Worm (Caenorhabditis elegans) whole organism, young adult: ENCODE measurements around the gene W07B8.4.

Source experiments
- B0019.2 ChIP-seq: fragments of 200-800 bp; sonication (Bioruptor generic); conservative IDR thresholded peaks from 2 replicates; pipeline ENCODE4 v1.3.6; 2022; ENCODE audit warnings: missing genetic modification reagents, missing genetic modification characterization, missing compliant biosample characterization
- B0035.1 ChIP-seq: sonication (generic microtip); optimal IDR thresholded peaks from 2 replicates; lab custom pipeline; 2016; ENCODE audit warnings: missing genetic modification characterization, mild to moderate bottlenecking, missing compliant biosample characterization, missing genotype, missing genetic modification reagents
- D2030.7 ChIP-seq: fragments of 200-800 bp; sonication (Bioruptor generic); IDR thresholded peaks from 2 replicates; pipeline ENCODE4 v1.3.6; 2022; ENCODE audit warnings: missing genetic modification reagents, missing genetic modification characterization, missing compliant biosample characterization
- F23B12.7 ChIP-seq: sonication (generic microtip); optimal IDR thresholded peaks from 2 replicates; lab custom pipeline; 2017; ENCODE audit warnings: missing genetic modification characterization, mild to moderate bottlenecking, missing compliant biosample characterization, antibody characterized with exemption, moderate library complexity; ENCODE audit not compliant: insufficient read depth
- F49E8.2 ChIP-seq: sonication (generic microtip); optimal IDR thresholded peaks from 3 replicates; lab custom pipeline; 2017; ENCODE audit warnings: missing genetic modification characterization, mild to moderate bottlenecking, missing compliant biosample characterization, antibody characterized with exemption, moderate library complexity; ENCODE audit not compliant: insufficient read depth
- F57C9.4 ChIP-seq: sonication (generic microtip); optimal IDR thresholded peaks from 2 replicates; lab custom pipeline; 2017; ENCODE audit warnings: mild to moderate bottlenecking, missing genetic modification characterization, missing compliant biosample characterization
- K11D2.4 ChIP-seq: fragments of 200-800 bp; sonication (Bioruptor generic); IDR thresholded peaks from 2 replicates; pipeline ENCODE4 v1.3.6; 2022; ENCODE audit warnings: missing genetic modification reagents, missing genetic modification characterization, missing compliant biosample characterization
- Y67H2A.10 ChIP-seq: fragments of 200-800 bp; sonication (Bioruptor generic); conservative IDR thresholded peaks from 2 replicates; pipeline ENCODE4 v1.3.6; 2022; ENCODE audit warnings: missing genetic modification reagents, missing genetic modification characterization, missing compliant biosample characterization
- akir-1 ChIP-seq: fragments of 200-800 bp; sonication (Bioruptor generic); optimal IDR thresholded peaks from 2 replicates; lab custom pipeline; 2018; ENCODE audit warnings: mild to moderate bottlenecking, missing genetic modification characterization, moderate library complexity, missing compliant biosample characterization
- aptf-2 ChIP-seq: fragments of 200-800 bp; sonication (Bioruptor generic); conservative IDR thresholded peaks from 2 replicates; pipeline ENCODE4 v1.3.6; 2022; ENCODE audit warnings: missing genetic modification reagents, missing genetic modification characterization, missing compliant biosample characterization
- attf-3 ChIP-seq: fragments of 200-800 bp; sonication (Bioruptor generic); conservative IDR thresholded peaks from 2 replicates; pipeline ENCODE4 v1.3.6; 2022; ENCODE audit warnings: missing genetic modification reagents, missing genetic modification characterization, missing compliant biosample characterization
- ccch-3 ChIP-seq: fragments of 200-800 bp; sonication (Bioruptor generic); optimal IDR thresholded peaks from 2 replicates; lab custom pipeline; 2018; ENCODE audit warnings: mild to moderate bottlenecking, missing genetic modification characterization, missing compliant biosample characterization
- cebp-1 ChIP-seq, 2 experiments: fragments of 200-800 bp in 1 of 2; sonication (Bioruptor generic) in 1 of 2; sonication (generic microtip) in 1 of 2; IDR thresholded peaks in 1 of 2; optimal IDR thresholded peaks in 1 of 2; 2 replicates each; pipeline versions ENCODE4 v1.3.6 to Lab custom; 2017 to 2022; ENCODE audit warnings: missing compliant biosample characterization in 2 of 2, missing genetic modification characterization in 2 of 2, mild to moderate bottlenecking in 1 of 2, missing genetic modification reagents in 1 of 2, moderate library complexity in 1 of 2
- ceh-58 ChIP-seq: fragments of 200-800 bp; sonication (Bioruptor generic); IDR thresholded peaks from 2 replicates; pipeline ENCODE4 v1.3.6; 2022; ENCODE audit warnings: missing genetic modification characterization, missing compliant biosample characterization
- ceh-79 ChIP-seq: sonication (generic microtip); optimal IDR thresholded peaks from 2 replicates; lab custom pipeline; 2017; ENCODE audit warnings: mild to moderate bottlenecking, missing genetic modification characterization, missing compliant biosample characterization
- ceh-91 ChIP-seq: fragments of 200-800 bp; sonication (Bioruptor generic); IDR thresholded peaks from 2 replicates; pipeline ENCODE4 v1.3.6; 2022; ENCODE audit warnings: missing genetic modification reagents, missing genetic modification characterization, missing compliant biosample characterization
- chd-7 ChIP-seq: sonication (generic microtip); optimal IDR thresholded peaks from 2 replicates; lab custom pipeline; 2016; ENCODE audit warnings: mild to moderate bottlenecking, missing genetic modification characterization, moderate library complexity, missing compliant biosample characterization
- die-1 ChIP-seq: sonication (generic microtip); optimal IDR thresholded peaks from 2 replicates; lab custom pipeline; 2016; ENCODE audit warnings: missing genotype, mild to moderate bottlenecking, missing genetic modification characterization, missing compliant biosample characterization
- dox-1 ChIP-seq: fragments of 200-800 bp; sonication (Bioruptor generic); IDR thresholded peaks from 2 replicates; pipeline ENCODE4 v1.3.6; 2022; ENCODE audit warnings: missing genetic modification reagents, missing genetic modification characterization, missing compliant biosample characterization
- dpl-1 ChIP-seq: fragments of 150-350 bp; optimal IDR thresholded peaks from 2 replicates; lab custom pipeline; 2014; ENCODE audit warnings: missing biosample characterization, missing genetic modification reagents, missing genetic modification characterization
- ets-4 ChIP-seq: fragments of 200-800 bp; sonication (Bioruptor generic); optimal IDR thresholded peaks from 2 replicates; lab custom pipeline; 2018; ENCODE audit warnings: mild to moderate bottlenecking, missing genetic modification characterization, missing compliant biosample characterization
- him-1 ChIP-seq: sonication (generic microtip); optimal IDR thresholded peaks from 2 replicates; lab custom pipeline; 2016; ENCODE audit warnings: missing genotype, missing genetic modification reagents, missing genetic modification characterization, missing compliant biosample characterization
- hlh-26 ChIP-seq: fragments of 200-800 bp; sonication (Bioruptor generic); conservative IDR thresholded peaks from 2 replicates; pipeline ENCODE4 v1.3.6; 2022; ENCODE audit warnings: missing genetic modification reagents, missing genetic modification characterization, missing compliant biosample characterization
- hrde-1 ChIP-seq: sonication (generic microtip); optimal IDR thresholded peaks from 2 replicates; lab custom pipeline; 2016; ENCODE audit warnings: missing genetic modification characterization, mild to moderate bottlenecking, missing compliant biosample characterization, moderate library complexity, missing genotype, missing genetic modification reagents, borderline replicate concordance
- lag-1 ChIP-seq: fragments of 200-800 bp; sonication (Bioruptor generic); IDR thresholded peaks from 2 replicates; pipeline ENCODE4 v1.3.6; 2022; ENCODE audit warnings: missing genetic modification reagents, missing genetic modification characterization, missing compliant biosample characterization
- let-526 ChIP-seq: fragments of 200-800 bp; sonication (Bioruptor generic); IDR thresholded peaks from 2 replicates; pipeline ENCODE4 v1.3.6; 2022; ENCODE audit warnings: missing genetic modification reagents, missing genetic modification characterization, missing compliant biosample characterization
- let-607 ChIP-seq, 2 experiments: fragments of 200-800 bp in 1 of 2; sonication (Bioruptor generic) in 1 of 2; sonication (generic microtip) in 1 of 2; optimal IDR thresholded peaks; 2 replicates each; lab custom pipeline; 2016 to 2018; ENCODE audit warnings: mild to moderate bottlenecking in 2 of 2, missing compliant biosample characterization in 2 of 2, missing genetic modification characterization in 2 of 2, moderate library complexity in 2 of 2, missing genotype in 1 of 2
- lin-35 ChIP-seq, 3 experiments: fragments of 150-350 bp in 2 of 3; sonication (generic microtip) in 1 of 3; optimal IDR thresholded peaks; 2 replicates each; lab custom pipeline; 2014 to 2018; ENCODE audit warnings: missing biosample characterization in 3 of 3, missing genetic modification characterization in 3 of 3, missing genetic modification reagents in 3 of 3
- lin-40 ChIP-seq: sonication (generic microtip); optimal IDR thresholded peaks from 2 replicates; lab custom pipeline; 2016; ENCODE audit warnings: missing genetic modification characterization, mild to moderate bottlenecking, missing compliant biosample characterization, missing genotype, missing genetic modification reagents
- lsl-1 ChIP-seq: fragments of 200-800 bp; sonication (Bioruptor generic); optimal IDR thresholded peaks from 2 replicates; lab custom pipeline; 2018; ENCODE audit warnings: mild to moderate bottlenecking, missing genetic modification characterization, moderate library complexity, missing compliant biosample characterization
- madf-10 ChIP-seq: sonication (generic microtip); optimal IDR thresholded peaks from 2 replicates; lab custom pipeline; 2016; ENCODE audit warnings: mild to moderate bottlenecking, missing genetic modification characterization, missing compliant biosample characterization
- madf-3 ChIP-seq: fragments of 200-800 bp; sonication (Bioruptor generic); IDR thresholded peaks from 2 replicates; pipeline ENCODE4 v1.3.6; 2022; ENCODE audit warnings: missing genetic modification reagents, missing genetic modification characterization, missing compliant biosample characterization
- mcd-1 ChIP-seq: fragments of 200-800 bp; sonication (Bioruptor generic); IDR thresholded peaks from 2 replicates; pipeline ENCODE4 v1.3.6; 2022; ENCODE audit warnings: missing genetic modification reagents, missing genetic modification characterization, missing compliant biosample characterization
- mel-28 ChIP-seq: sonication (generic microtip); optimal IDR thresholded peaks from 2 replicates; lab custom pipeline; 2016; ENCODE audit warnings: borderline replicate concordance, mild to moderate bottlenecking, missing genetic modification characterization, missing compliant biosample characterization
- nfya-2 ChIP-seq: fragments of 200-800 bp; sonication (Bioruptor generic); IDR thresholded peaks from 2 replicates; pipeline ENCODE4 v1.3.6; 2022; ENCODE audit warnings: missing genetic modification reagents, missing genetic modification characterization, missing compliant biosample characterization
- pha-4 ChIP-seq: fragments of 150-350 bp; sonication (generic microtip); optimal IDR thresholded peaks from 2 replicates; lab custom pipeline; 2014; ENCODE audit warnings: missing biosample characterization, missing genetic modification reagents, missing genetic modification characterization
- rcor-1 ChIP-seq: fragments of 200-800 bp; sonication (Bioruptor generic); IDR thresholded peaks from 2 replicates; pipeline ENCODE4 v1.3.6; 2022; ENCODE audit warnings: missing genetic modification reagents, missing genetic modification characterization, missing compliant biosample characterization
- rec-8 ChIP-seq, 2 experiments: sonication (generic microtip); optimal IDR thresholded peaks; 2 replicates each; lab custom pipeline; 2016; ENCODE audit warnings: mild to moderate bottlenecking in 2 of 2, missing genetic modification characterization in 2 of 2, missing genetic modification reagents in 2 of 2, missing genotype in 2 of 2, missing biosample characterization in 1 of 2, missing compliant biosample characterization in 1 of 2, moderate library complexity in 1 of 2
- rpc-1 ChIP-seq, 2 experiments: fragments of 150-350 bp in 1 of 2; sonication (generic microtip) in 1 of 2; optimal IDR thresholded peaks; 2 replicates each; lab custom pipeline; 2014 to 2018; ENCODE audit warnings: missing biosample characterization in 1 of 2, missing genetic modification characterization in 1 of 2, missing genetic modification reagents in 1 of 2, missing genotype in 1 of 2
- snpc-1.3 ChIP-seq: sonication (generic microtip); optimal IDR thresholded peaks from 2 replicates; lab custom pipeline; 2017; ENCODE audit warnings: missing genetic modification characterization, mild to moderate bottlenecking, missing compliant biosample characterization, antibody characterized with exemption, moderate library complexity, missing genotype, missing genetic modification reagents; ENCODE audit not compliant: insufficient read depth
- snpc-3.4 ChIP-seq: sonication (generic microtip); optimal IDR thresholded peaks from 2 replicates; lab custom pipeline; 2017; ENCODE audit warnings: missing genetic modification characterization, mild to moderate bottlenecking, missing compliant biosample characterization, antibody characterized with exemption, moderate library complexity, missing genotype, missing genetic modification reagents
- zfh-2 ChIP-seq: fragments of 200-800 bp; sonication (Bioruptor generic); conservative IDR thresholded peaks from 2 replicates; pipeline ENCODE4 v1.3.6; 2022; ENCODE audit warnings: missing genetic modification reagents, missing genetic modification characterization, missing compliant biosample characterization
- zim-3 ChIP-seq: sonication (generic microtip); optimal IDR thresholded peaks from 2 replicates; lab custom pipeline; 2017; ENCODE audit warnings: mild to moderate bottlenecking, missing genetic modification characterization, moderate library complexity, missing compliant biosample characterization
- ztf-18 ChIP-seq: sonication (generic microtip); optimal IDR thresholded peaks from 2 replicates; lab custom pipeline; 2016; ENCODE audit warnings: missing genotype, mild to moderate bottlenecking, missing genetic modification characterization, missing compliant biosample characterization
- ztf-3 ChIP-seq: fragments of 200-800 bp; sonication (Bioruptor generic); optimal IDR thresholded peaks from 2 replicates; lab custom pipeline; 2018; ENCODE audit warnings: mild to moderate bottlenecking, missing genetic modification characterization, missing compliant biosample characterization

The W07B8.4 gene

DNA sequence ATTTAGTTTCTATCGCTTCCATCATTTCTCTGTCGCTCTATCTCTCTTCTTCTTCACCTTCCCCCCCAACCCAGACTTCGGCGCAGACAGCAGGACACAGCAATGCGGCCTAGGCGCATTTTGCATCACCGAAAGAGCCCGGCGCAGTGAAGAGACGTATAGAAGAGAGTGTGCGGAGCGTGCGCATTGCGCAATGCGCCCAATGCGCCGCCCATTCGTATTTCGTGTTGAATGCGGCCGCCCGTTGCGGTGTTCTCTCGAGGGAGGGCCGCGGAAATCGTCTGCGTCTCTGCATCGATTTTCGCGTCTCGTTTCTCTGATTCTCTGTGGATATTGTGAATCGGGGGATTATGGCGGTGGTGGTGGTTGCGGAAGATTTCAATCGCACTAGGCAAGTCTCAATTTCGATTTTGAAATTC, 19.6 kb upstream of the W07B8.4 start (continued):
- TF ChIP-seq F49E8.2 (no peak), cebp-1 (GFP tag; IDR thresholded peaks at IDR 0.05; lab: Robert Waterston, UW) (peak; percentile 91), cebp-1 (tag; optimal IDR thresholded peaks at IDR 0.05; lab: Kevin White, UChicago) (peak; percentile 99), die-1 (tag; lab: Kevin White, UChicago) (peak; percentile 81), snpc-3.4 (tag; lab: Kevin White, UChicago) (no peak), zfh-2 (GFP tag; lab: Robert Waterston, UW) (peak; percentile 100), ets-4 (peak; percentile 99), B0035.1 (peak; percentile 96), Y67H2A.10 (GFP tag; lab: Robert Waterston, UW) (peak; percentile 82), nfya-2 (GFP tag; lab: Robert Waterston, UW) (no peak), mel-28 (tag; lab: Kevin White, UChicago) (peak; percentile 81), madf-3 (GFP tag; lab: Robert Waterston, UW) (peak; percentile 94), pha-4 (tag; lab: Kevin White, UChicago) (no peak), rcor-1 (GFP tag; lab: Robert Waterston, UW) (peak; percentile 93), akir-1 (GFP tag; lab: Kevin White, UChicago) (no peak), ztf-18 (tag; lab: Kevin White, UChicago) (peak; percentile 83), ztf-3 (GFP tag; lab: Kevin White, UChicago) (peak; percentile 99), ceh-79 (tag; lab: Kevin White, UChicago) (peak; percentile 77), ceh-58 (GFP tag; lab: Robert Waterston, UW) (0 out of 2 replicates have a peak, but pooled peaks have one; percentile 69), ccch-3 (GFP tag; lab: Kevin White, UChicago) (peak; percentile 19), dox-1 (peak; percentile 99), aptf-2 (GFP tag; lab: Robert Waterston, UW) (0 out of 2 replicates have a peak, but pooled peaks have one; percentile 61), B0019.2 (peak; percentile 65; the same call in 1 of the 2 replicates), F23B12.7 (tag; lab: Kevin White, UChicago) (peak; percentile 69), mcd-1 (peak; percentile 95), K11D2.4 (GFP tag; lab: Robert Waterston, UW) (peak; percentile 99), attf-3 (peak; percentile 59), D2030.7 (GFP tag; lab: Robert Waterston, UW) (peak; percentile 20; the same call in 1 of the 2 replicates), him-1 (tag; lab: Kevin White, UChicago) (no peak), hrde-1 (no peak), rpc-1 (optimal IDR thresholded peaks at IDR 0.05; lab: Kevin White, UChicago) (no peak), rpc-1 (tag; optimal IDR thresholded peaks at IDR 0.05; lab: Kevin White, UChicago) (no peak), let-607 (tag; optimal IDR thresholded peaks at IDR 0.05; lab: Kevin White, UChicago) (peak; percentile 93 to 96), F57C9.4 (tag; lab: Kevin White, UChicago) (peak; percentile 92), lsl-1 (peak; percentile 34), dpl-1 (GFP tag; lab: Kevin White, UChicago) (peak; percentile 37), lin-40 (tag; lab: Kevin White, UChicago) (peak; percentile 99), lin-35 (GFP tag; optimal IDR thresholded peaks at IDR 0.05; lab: Kevin White, UChicago) (peak in 2 of 3 experiments; percentile 19 to 96), let-526 (GFP tag; lab: Robert Waterston, UW) (peak; percentile 96), chd-7 (tag; lab: Kevin White, UChicago) (peak; percentile 100), madf-10 (tag; lab: Kevin White, UChicago) (peak; percentile 96), rec-8 (tag; optimal IDR thresholded peaks at IDR 0.05; lab: Kevin White, UChicago) (no peak), zim-3 (tag; lab: Kevin White, UChicago) (peak; percentile 79), snpc-1.3 (tag; lab: Kevin White, UChicago) (no peak), ceh-91 (GFP tag; lab: Robert Waterston, UW) (0 out of 2 replicates have a peak, but pooled peaks have one; percentile 34), lag-1 (GFP tag; lab: Robert Waterston, UW) (peak; percentile 85; the same call in 1 of the 2 replicates), hlh-26 (no peak)
